Comparison of ENCODE assay signal across 1 worm cellular context in genomic region chrII:6448189-6448588, ce11.
TF ChIP-seq lines count a peak whose summit lies in the region.

No protein-coding gene starts in this region.

TF ChIP-seq in whole organism, L1 larva, 84 proteins besides CTCF, POLR2A, EP300 and RAD21 (continued from another document):
- TF ChIP-seq lin-13 (GFP tag; optimal IDR thresholded peaks at IDR 0.05; lab: Kevin White, UChicago) (no peak), ceh-63 (GFP tag; optimal IDR thresholded peaks at IDR 0.05; lab: Kevin White, UChicago) (no peak), aha-1 (tag; optimal IDR thresholded peaks at IDR 0.05; lab: Kevin White, UChicago) (no peak), nhr-71 (tag; optimal IDR thresholded peaks at IDR 0.05; lab: Kevin White, UChicago) (peak; percentile 1), nhr-12 (tag; optimal IDR thresholded peaks at IDR 0.05; lab: Kevin White, UChicago) (no peak), mdl-1 (tag; optimal IDR thresholded peaks at IDR 0.05; lab: Kevin White, UChicago) (peak in 1 of 2 experiments; percentile 58), tbx-2 (tag; optimal IDR thresholded peaks at IDR 0.05; lab: Kevin White, UChicago) (peak; percentile 3), pqm-1 (tag; optimal IDR thresholded peaks at IDR 0.05; lab: Kevin White, UChicago) (no peak), ztf-11 (tag; optimal IDR thresholded peaks at IDR 0.05; lab: Kevin White, UChicago) (no peak), nhr-20 (tag; optimal IDR thresholded peaks at IDR 0.05; lab: Kevin White, UChicago) (peak; percentile 28), rnt-1 (tag; optimal IDR thresholded peaks at IDR 0.05; lab: Kevin White, UChicago) (no peak), ztf-4 (tag; optimal IDR thresholded peaks at IDR 0.05; lab: Kevin White, UChicago) (no peak), nhr-90 (tag; optimal IDR thresholded peaks at IDR 0.05; lab: Kevin White, UChicago; ENCODE audit: poor library complexity) (no peak), ceh-88 (GFP tag; IDR thresholded peaks at IDR 0.05; lab: Robert Waterston, UW) (no peak), ceh-82 (tag; optimal IDR thresholded peaks at IDR 0.05; lab: Kevin White, UChicago) (no peak), lin-35 (GFP tag; optimal IDR thresholded peaks at IDR 0.05; lab: Kevin White, UChicago) (peak in 1 of 2 experiments; percentile 33), fkh-8 (tag; optimal IDR thresholded peaks at IDR 0.05; lab: Kevin White, UChicago) (no peak), zip-4 (GFP tag; optimal IDR thresholded peaks at IDR 0.05; lab: Kevin White, UChicago) (no peak), pag-3 (tag; optimal IDR thresholded peaks at IDR 0.05; lab: Kevin White, UChicago; ENCODE audit: borderline replicate concordance, insufficient read depth) (no peak), aly-2 (tag; optimal IDR thresholded peaks at IDR 0.05; lab: Kevin White, UChicago) (no peak), elt-3 (tag; optimal IDR thresholded peaks at IDR 0.05; lab: Kevin White, UChicago) (peak in 2 of 6 experiments; percentile 43 to 75), snu-23 (GFP tag; optimal IDR thresholded peaks at IDR 0.05; lab: Kevin White, UChicago) (peak; percentile 7), ceh-90 (tag; optimal IDR thresholded peaks at IDR 0.05; lab: Kevin White, UChicago) (no peak), Y116A8C.19 (tag; optimal IDR thresholded peaks at IDR 0.05; lab: Kevin White, UChicago; ENCODE audit: borderline replicate concordance) (no peak), C16A3.4 (tag; optimal IDR thresholded peaks at IDR 0.05; lab: Kevin White, UChicago) (no peak), lsy-2 (tag; optimal IDR thresholded peaks at IDR 0.05; lab: Kevin White, UChicago) (peak in 1 of 2 experiments; percentile 2)
TF ChIP-seq in whole organism, L1 larva: peak in this region for 12.
